Fruit fly (Drosophila melanogaster) whole organism, embryonic: Measurements from ENCODE around the gene CG11882.

Experiments used
- Antp ChIP-seq: fragments of 200-800 bp; sonication (Bioruptor generic); optimal IDR thresholded peaks from 3 replicates; lab custom pipeline; 2016; ENCODE audit warnings: missing biosample characterization, missing genetic modification characterization
- Bdp1 ChIP-seq: fragments of 200-800 bp; sonication (Bioruptor generic); optimal IDR thresholded peaks from 3 replicates; lab custom pipeline; 2016; ENCODE audit warnings: missing biosample characterization, missing genetic modification characterization
- Bgb ChIP-seq: fragments of 200-800 bp; sonication (Bioruptor generic); IDR thresholded peaks from 2 replicates; pipeline ENCODE4 v1.3.6; 2022; ENCODE audit warnings: missing biosample characterization, missing genetic modification characterization; ENCODE audit not compliant: partially characterized antibody
- CG12744 ChIP-seq: fragments of 200-800 bp; sonication (Bioruptor generic); optimal IDR thresholded peaks from 2 replicates; lab custom pipeline; 2016; ENCODE audit warnings: missing biosample characterization, missing genetic modification characterization
- CG12769 ChIP-seq: fragments of 200-800 bp; sonication (Bioruptor generic); optimal IDR thresholded peaks from 2 replicates; lab custom pipeline; 2019; ENCODE audit warnings: missing biosample characterization, mild to moderate bottlenecking, missing genetic modification characterization, moderate library complexity
- CG14050 ChIP-seq: fragments of 200-800 bp; sonication (Bioruptor generic); IDR thresholded peaks from 3 replicates; pipeline ENCODE4 v1.3.6; 2022; ENCODE audit warnings: missing biosample characterization, missing genetic modification characterization
- CG1529 ChIP-seq: fragments of 200-800 bp; sonication (Bioruptor generic); optimal IDR thresholded peaks from 3 replicates; lab custom pipeline; 2018; ENCODE audit warnings: missing biosample characterization, missing genetic modification characterization
- CG1602 ChIP-seq: fragments of 200-800 bp; sonication (Bioruptor generic); optimal IDR thresholded peaks from 3 replicates; lab custom pipeline; 2016; ENCODE audit warnings: missing biosample characterization, missing genetic modification characterization
- CG1603 ChIP-seq: fragments of 200-800 bp; sonication (Bioruptor generic); optimal IDR thresholded peaks from 2 replicates; lab custom pipeline; 2019; ENCODE audit warnings: missing biosample characterization, mild to moderate bottlenecking, missing genetic modification characterization, moderate library complexity
- CG16813 ChIP-seq: fragments of 200-800 bp; sonication (Bioruptor generic); IDR thresholded peaks from 3 replicates; pipeline ENCODE4 v1.3.6; 2022; ENCODE audit warnings: missing biosample characterization, missing genetic modification characterization; ENCODE audit not compliant: partially characterized antibody
- CG16815 ChIP-seq: fragments of 200-800 bp; sonication (Bioruptor generic); optimal IDR thresholded peaks from 3 replicates; lab custom pipeline; 2017; ENCODE audit warnings: missing biosample characterization, mild to moderate bottlenecking, missing genetic modification characterization
- CG2202 ChIP-seq: fragments of 200-800 bp; sonication (Bioruptor generic); optimal IDR thresholded peaks from 2 replicates; lab custom pipeline; 2018; ENCODE audit warnings: missing biosample characterization, mild to moderate bottlenecking, missing genetic modification characterization
- CG2889 ChIP-seq: fragments of 200-800 bp; sonication (Bioruptor generic); IDR thresholded peaks from 3 replicates; pipeline ENCODE4 v1.3.6; 2022; ENCODE audit warnings: missing biosample characterization, missing genetic modification characterization
- CG32532 ChIP-seq: fragments of 200-800 bp; sonication (Bioruptor generic); IDR thresholded peaks from 2 replicates; pipeline ENCODE4 v1.3.6; 2022; ENCODE audit warnings: missing biosample characterization, missing genetic modification characterization
- CG3847 ChIP-seq: fragments of 200-800 bp; sonication (Bioruptor generic); IDR thresholded peaks from 2 replicates; pipeline ENCODE4 v1.3.6; 2022; ENCODE audit warnings: missing biosample characterization, missing genetic modification characterization
- CG4424 ChIP-seq: fragments of 200-800 bp; sonication (Bioruptor generic); optimal IDR thresholded peaks from 3 replicates; lab custom pipeline; 2016; ENCODE audit warnings: missing biosample characterization, missing genetic modification characterization
- CG4730 ChIP-seq: fragments of 200-800 bp; sonication (Bioruptor generic); IDR thresholded peaks from 2 replicates; pipeline ENCODE4 v1.3.6; 2022; ENCODE audit warnings: missing biosample characterization, missing genetic modification characterization
- CG6654 ChIP-seq: fragments of 200-800 bp; sonication (Bioruptor generic); optimal IDR thresholded peaks from 2 replicates; lab custom pipeline; 2017; ENCODE audit warnings: missing biosample characterization, mild to moderate bottlenecking, missing genetic modification characterization
- CG6765 ChIP-seq: fragments of 200-800 bp; sonication (Bioruptor generic); optimal IDR thresholded peaks from 3 replicates; lab custom pipeline; 2017; ENCODE audit warnings: missing biosample characterization, mild to moderate bottlenecking, missing genetic modification characterization
- CG8290 ChIP-seq, 3 experiments: fragments of 200-800 bp; sonication (Bioruptor generic); optimal IDR thresholded peaks; 2 replicates each; lab custom pipeline; 2016 to 2019; ENCODE audit warnings: missing biosample characterization in 3 of 3, missing genetic modification characterization in 3 of 3, mild to moderate bottlenecking in 2 of 3, moderate library complexity in 1 of 3
- D19B ChIP-seq: fragments of 200-800 bp; sonication (Bioruptor generic); optimal IDR thresholded peaks from 2 replicates; lab custom pipeline; 2017; ENCODE audit warnings: missing biosample characterization, mild to moderate bottlenecking, missing genetic modification characterization
- Dek ChIP-seq: fragments of 200-800 bp; sonication (Bioruptor generic); optimal IDR thresholded peaks from 3 replicates; lab custom pipeline; 2019; ENCODE audit warnings: missing biosample characterization, mild to moderate bottlenecking, missing genetic modification characterization, moderate library complexity
- Doc3 ChIP-seq: fragments of 200-800 bp; sonication (Bioruptor generic); IDR thresholded peaks from 3 replicates; pipeline ENCODE4 v1.3.6; 2022; ENCODE audit warnings: missing biosample characterization, missing genetic modification characterization; ENCODE audit not compliant: partially characterized antibody
- HLH4C ChIP-seq: fragments of 200-800 bp; sonication (Bioruptor generic); IDR thresholded peaks from 3 replicates; pipeline ENCODE4 v1.3.6; 2022; ENCODE audit warnings: missing biosample characterization, missing genetic modification characterization; ENCODE audit not compliant: partially characterized antibody
- MBD-R2 ChIP-seq: fragments of 200-800 bp; sonication (Bioruptor generic); IDR thresholded peaks from 2 replicates; pipeline ENCODE4 v1.3.6; 2022; ENCODE audit warnings: missing biosample characterization, missing genetic modification characterization
- Ptx1 ChIP-seq: fragments of 200-800 bp; sonication (Bioruptor generic); IDR thresholded peaks from 2 replicates; pipeline ENCODE4 v1.3.6; 2022; ENCODE audit warnings: missing biosample characterization, missing genetic modification characterization
- Scr ChIP-seq: fragments of 200-800 bp; sonication (Bioruptor generic); IDR thresholded peaks from 2 replicates; pipeline ENCODE4 v1.3.6; 2022; ENCODE audit warnings: missing biosample characterization, missing genetic modification characterization; ENCODE audit not compliant: partially characterized antibody
- Taf1 ChIP-seq: fragments of 200-800 bp; sonication (Bioruptor generic); IDR thresholded peaks from 2 replicates; pipeline ENCODE4 v1.3.6; 2022; ENCODE audit warnings: missing biosample characterization, missing genetic modification characterization
- ab ChIP-seq: fragments of 200-800 bp; sonication (Bioruptor generic); optimal IDR thresholded peaks from 2 replicates; lab custom pipeline; 2016; ENCODE audit warnings: missing biosample characterization, missing genetic modification characterization
- ase ChIP-seq: fragments of 200-800 bp; sonication (Bioruptor generic); IDR thresholded peaks from 3 replicates; pipeline ENCODE4 v1.3.6; 2022; ENCODE audit warnings: missing biosample characterization, missing genetic modification characterization
- bigmax ChIP-seq: fragments of 200-800 bp; sonication (Bioruptor generic); optimal IDR thresholded peaks from 2 replicates; lab custom pipeline; 2018; ENCODE audit warnings: missing biosample characterization, mild to moderate bottlenecking, missing genetic modification characterization
- cad ChIP-seq: fragments of >200 bp; optimal IDR thresholded peaks from 2 replicates; lab custom pipeline; 2017; ENCODE audit warnings: missing biosample characterization, missing genetic modification characterization
- cg ChIP-seq: fragments of 200-800 bp; sonication (Bioruptor generic); optimal IDR thresholded peaks from 3 replicates; lab custom pipeline; 2019; ENCODE audit warnings: missing biosample characterization, mild to moderate bottlenecking, missing genetic modification characterization, moderate library complexity
- emc ChIP-seq: fragments of 200-800 bp; sonication (Bioruptor generic); optimal IDR thresholded peaks from 2 replicates; lab custom pipeline; 2016; ENCODE audit warnings: missing biosample characterization, missing genetic modification characterization
- en ChIP-seq: fragments of 200-800 bp; sonication (Bioruptor generic); optimal IDR thresholded peaks from 2 replicates; lab custom pipeline; 2016; ENCODE audit warnings: missing biosample characterization, missing genetic modification characterization
- gcm ChIP-seq: fragments of 200-800 bp; sonication (Bioruptor generic); optimal IDR thresholded peaks from 2 replicates; lab custom pipeline; 2019; ENCODE audit warnings: missing biosample characterization, mild to moderate bottlenecking, missing genetic modification characterization, moderate library complexity
- gcm2 ChIP-seq: fragments of 200-800 bp; sonication (Bioruptor generic); optimal IDR thresholded peaks from 2 replicates; lab custom pipeline; 2016; ENCODE audit warnings: missing biosample characterization, missing genetic modification characterization
- hbn ChIP-seq: fragments of 200-800 bp; sonication (Bioruptor generic); IDR thresholded peaks from 2 replicates; pipeline ENCODE4 v1.3.6; 2022; ENCODE audit warnings: missing biosample characterization, missing genetic modification characterization; ENCODE audit not compliant: partially characterized antibody
- kay ChIP-seq: fragments of 200-800 bp; sonication (Bioruptor generic); optimal IDR thresholded peaks from 2 replicates; lab custom pipeline; 2016; ENCODE audit warnings: missing biosample characterization, missing genetic modification characterization
- klu ChIP-seq: fragments of 200-800 bp; sonication (Bioruptor generic); IDR thresholded peaks from 2 replicates; pipeline ENCODE4 v1.3.6; 2022; ENCODE audit warnings: missing biosample characterization, missing genetic modification characterization
- nau ChIP-seq: fragments of 200-800 bp; sonication (Bioruptor generic); optimal IDR thresholded peaks from 3 replicates; lab custom pipeline; 2017; ENCODE audit warnings: missing biosample characterization, mild to moderate bottlenecking, missing genetic modification characterization, missing genetic modification reagents
- pita ChIP-seq: fragments of 200-800 bp; sonication (Bioruptor generic); optimal IDR thresholded peaks from 2 replicates; lab custom pipeline; 2017; ENCODE audit warnings: missing biosample characterization, mild to moderate bottlenecking, missing genetic modification characterization
- pnt ChIP-seq: fragments of 200-800 bp; sonication (Bioruptor generic); optimal IDR thresholded peaks from 3 replicates; lab custom pipeline; 2016; ENCODE audit warnings: missing biosample characterization, missing genetic modification characterization
- pros ChIP-seq: fragments of 200-800 bp; sonication (Bioruptor generic); optimal IDR thresholded peaks from 3 replicates; lab custom pipeline; 2019; ENCODE audit warnings: missing biosample characterization, mild to moderate bottlenecking, missing genetic modification characterization, moderate library complexity
- sens-2 ChIP-seq: fragments of 200-800 bp; sonication (Bioruptor generic); IDR thresholded peaks from 2 replicates; pipeline ENCODE4 v1.3.6; 2022; ENCODE audit warnings: missing biosample characterization, missing genetic modification characterization
- sug ChIP-seq: fragments of 200-800 bp; optimal IDR thresholded peaks from 2 replicates; lab custom pipeline; 2019; ENCODE audit warnings: missing biosample characterization, mild to moderate bottlenecking, missing genetic modification characterization, moderate library complexity
- tna ChIP-seq: fragments of 200-800 bp; sonication (Bioruptor generic); IDR thresholded peaks from 2 replicates; pipeline ENCODE4 v1.3.6; 2022; ENCODE audit warnings: missing biosample characterization, missing genetic modification characterization; ENCODE audit not compliant: partially characterized antibody
- unpg ChIP-seq: fragments of 200-800 bp; sonication (Bioruptor generic); optimal IDR thresholded peaks from 3 replicates; lab custom pipeline; 2018; ENCODE audit warnings: missing biosample characterization, mild to moderate bottlenecking, missing genetic modification characterization, moderate library complexity
- vvl ChIP-seq: fragments of 200-800 bp; sonication (Bioruptor generic); IDR thresholded peaks from 2 replicates; pipeline ENCODE4 v1.3.6; 2022; ENCODE audit warnings: missing biosample characterization, missing genetic modification characterization
- wor ChIP-seq: fragments of 200-800 bp; sonication (Bioruptor generic); IDR thresholded peaks from 2 replicates; pipeline ENCODE4 v1.3.6; 2022; ENCODE audit warnings: missing biosample characterization, missing genetic modification characterization

The CG11882 gene

DNA sequence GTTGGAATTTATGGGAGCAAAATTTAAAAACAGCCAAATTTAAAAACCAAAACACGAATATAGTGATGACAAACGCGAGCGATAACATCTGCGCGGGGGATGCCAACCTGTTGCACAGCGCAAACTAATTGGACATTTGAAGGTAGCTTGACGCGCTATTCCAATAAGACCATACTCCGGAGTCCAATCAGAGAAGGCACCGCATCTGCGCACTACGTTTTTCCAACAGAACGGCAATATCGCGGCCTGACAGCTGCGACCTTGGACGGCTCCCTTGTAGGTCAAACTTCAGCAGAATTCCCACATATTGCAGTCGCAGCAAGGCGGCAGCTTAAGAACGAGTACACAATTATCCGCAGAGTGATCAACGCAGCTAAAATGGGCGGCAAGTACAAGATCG, at the start of gene CG11882, which contains the start of gene Pglym78 (continued):
- TF ChIP-seq CG1529 (GFP tag; lab: Kevin White, UChicago) (no peak), CG6765 (GFP tag; lab: Kevin White, UChicago) (no peak), en (GFP tag; lab: Kevin White, UChicago) (peak; percentile 40), CG4730 (GFP tag; lab: Robert Waterston, UW) (peak; percentile 16; the same call in 1 of the 2 replicates), D19B (GFP tag; lab: Kevin White, UChicago) (no peak), gcm (GFP tag; lab: Kevin White, UChicago) (peak; percentile 9), CG14050 (GFP tag; lab: Robert Waterston, UW) (no peak), vvl (GFP tag; lab: Robert Waterston, UW) (peak; percentile 83), CG6654 (GFP tag; lab: Kevin White, UChicago) (no peak), emc (GFP tag; lab: Kevin White, UChicago) (peak; percentile 28), unpg (GFP tag; lab: Kevin White, UChicago) (no peak), Bdp1 (peak; percentile 20), nau (no peak), pros (GFP tag; lab: Kevin White, UChicago) (peak; percentile 3), CG1602 (no peak), sens-2 (GFP tag; lab: Robert Waterston, UW) (peak; percentile 15; the same call in 1 of the 2 replicates), CG12744 (GFP tag; lab: Kevin White, UChicago) (peak; percentile 23), ab (GFP tag; lab: Kevin White, UChicago) (no peak), pnt (GFP tag; lab: Kevin White, UChicago) (peak; percentile 32), Ptx1 (GFP tag; lab: Robert Waterston, UW) (peak; percentile 60), wor (GFP tag; lab: Robert Waterston, UW) (no peak), bigmax (GFP tag; lab: Kevin White, UChicago) (peak; percentile 4), Taf1 (GFP tag; lab: Robert Waterston, UW) (no peak), CG2889 (GFP tag; lab: Robert Waterston, UW) (no peak), cg (no peak), Scr (peak; percentile 58), sug (tag; lab: Kevin White, UChicago) (peak; percentile 73), hbn (GFP tag; lab: Robert Waterston, UW) (peak; percentile 57; the same call in 1 of the 2 replicates), CG16813 (no peak), Antp (peak; percentile 78), klu (GFP tag; lab: Robert Waterston, UW) (no peak), CG1603 (peak; percentile 91), CG12769 (tag; lab: Kevin White, UChicago) (no peak), kay (GFP tag; lab: Kevin White, UChicago) (peak; percentile 20), MBD-R2 (peak; percentile 95), gcm2 (GFP tag; lab: Kevin White, UChicago) (no peak), Doc3 (GFP tag; lab: Robert Waterston, UW) (no peak), CG8290 (GFP tag; optimal IDR thresholded peaks at IDR 0.05; lab: Kevin White, UChicago) (no peak), CG8290 (tag; optimal IDR thresholded peaks at IDR 0.05; lab: Kevin White, UChicago) (no peak), pita (GFP tag; lab: Kevin White, UChicago) (no peak), tna (peak; percentile 37; the same call in 1 of the 2 replicates), cad (GFP tag; lab: Kevin White, UChicago) (no peak), Dek (tag; lab: Kevin White, UChicago) (no peak), CG4424 (GFP tag; lab: Kevin White, UChicago) (peak; percentile 7), CG32532 (peak; percentile 72), Bgb (GFP tag; lab: Robert Waterston, UW) (peak; percentile 62; the same call in 1 of the 2 replicates), CG2202 (tag; lab: Kevin White, UChicago) (no peak), CG3847 (GFP tag; lab: Robert Waterston, UW) (peak; percentile 90), ase (GFP tag; lab: Robert Waterston, UW) (peak; percentile 53; the same call in 1 of the 3 replicates), HLH4C (GFP tag; lab: Robert Waterston, UW) (peak; percentile 43; the same call in 1 of the 3 replicates), CG16815 (GFP tag; lab: Kevin White, UChicago) (no peak)
